Fruit fly (Drosophila melanogaster) whole organism, wandering third instar larva: ENCODE measurements around the gene CG9004.
A peak's percentile ranks its signal among the peaks of the same experiment; 100 is the strongest.

ENCODE experiments used
- Abd-B ChIP-seq: fragments of >200 bp; optimal IDR thresholded peaks from 2 replicates; lab custom pipeline; 2017; ENCODE audit warnings: missing biosample characterization, missing genetic modification characterization
- CG32264 ChIP-seq: fragments of 200-800 bp; sonication (Bioruptor generic); optimal IDR thresholded peaks from 2 replicates; lab custom pipeline; 2016; ENCODE audit warnings: missing biosample characterization, missing genetic modification characterization
- CG9705 ChIP-seq: fragments of 200-800 bp; sonication (Bioruptor generic); optimal IDR thresholded peaks from 2 replicates; lab custom pipeline; 2018; ENCODE audit warnings: missing biosample characterization, mild to moderate bottlenecking, missing genetic modification characterization
- CrebA ChIP-seq: fragments of 200-800 bp; sonication (Bioruptor generic); optimal IDR thresholded peaks from 2 replicates; lab custom pipeline; 2016; ENCODE audit warnings: missing biosample characterization, mild to moderate bottlenecking, missing genetic modification characterization, borderline replicate concordance
- Dfd ChIP-seq: fragments of >200 bp; optimal IDR thresholded peaks from 2 replicates; lab custom pipeline; 2017; ENCODE audit warnings: missing biosample characterization, missing genetic modification characterization
- Dif ChIP-seq: fragments of 200-275, 200-300 bp; sonication (Bioruptor generic); optimal IDR thresholded peaks from 2 replicates; lab custom pipeline; 2018; ENCODE audit warnings: missing biosample characterization, missing genetic modification characterization; ENCODE audit not compliant: partially characterized antibody
- GATAd ChIP-seq: sonication (Bioruptor generic); optimal IDR thresholded peaks from 2 replicates; lab custom pipeline; 2016; ENCODE audit warnings: missing biosample characterization, missing genetic modification characterization
- HLH106 ChIP-seq: fragments of 200-800 bp; optimal IDR thresholded peaks from 3 replicates; lab custom pipeline; 2019; ENCODE audit warnings: missing biosample characterization, mild to moderate bottlenecking, missing genetic modification characterization, moderate library complexity
- Hnf4 ChIP-seq: fragments of 200-800 bp; sonication (Bioruptor generic); optimal IDR thresholded peaks from 2 replicates; lab custom pipeline; 2016; ENCODE audit warnings: missing biosample characterization, mild to moderate bottlenecking, missing genetic modification characterization
- Hr78 ChIP-seq: fragments of >200 bp; optimal IDR thresholded peaks from 2 replicates; lab custom pipeline; 2017; ENCODE audit warnings: missing biosample characterization, missing genetic modification characterization
- Hr83 ChIP-seq: fragments of 200-300 bp; sonication (Bioruptor generic); optimal IDR thresholded peaks from 2 replicates; lab custom pipeline; 2016; ENCODE audit warnings: missing biosample characterization, mild to moderate bottlenecking, missing genetic modification characterization, moderate library complexity; ENCODE audit not compliant: poor library complexity, severe bottlenecking
- Jra ChIP-seq: sonication (Bioruptor generic); optimal IDR thresholded peaks from 2 replicates; lab custom pipeline; 2016; ENCODE audit warnings: missing biosample characterization, missing genetic modification characterization
- Mio ChIP-seq: sonication (Bioruptor generic); optimal IDR thresholded peaks from 2 replicates; lab custom pipeline; 2016; ENCODE audit warnings: missing biosample characterization, missing genetic modification characterization
- Myc ChIP-seq: fragments of >200 bp; optimal IDR thresholded peaks from 2 replicates; lab custom pipeline; 2017
- N ChIP-seq: fragments of >200 bp; optimal IDR thresholded peaks from 2 replicates; lab custom pipeline; 2018; ENCODE audit warnings: missing biosample characterization, missing external identifiers, missing genetic modification characterization
- OdsH ChIP-seq: fragments of 200-800 bp; sonication (Bioruptor generic); optimal IDR thresholded peaks from 2 replicates; lab custom pipeline; 2016; ENCODE audit warnings: missing biosample characterization, mild to moderate bottlenecking, missing genetic modification characterization
- Rel ChIP-seq, 2 experiments: fragments of 200-800 bp; sonication (Bioruptor generic) in 1 of 2; optimal IDR thresholded peaks; 2 replicates in 1 of 2; 3 replicates in 1 of 2; lab custom pipeline; 2016 to 2019; ENCODE audit warnings: mild to moderate bottlenecking in 2 of 2, missing biosample characterization in 2 of 2, missing genetic modification characterization in 2 of 2, moderate library complexity in 1 of 2
- Sp1 ChIP-seq: fragments of 200-800 bp; sonication (Bioruptor generic); optimal IDR thresholded peaks from 3 replicates; lab custom pipeline; 2019; ENCODE audit warnings: missing biosample characterization, mild to moderate bottlenecking, missing genetic modification characterization, moderate library complexity
- Vsx2 ChIP-seq: fragments of 200-300, 225-300 bp; sonication (Bioruptor generic); optimal IDR thresholded peaks from 2 replicates; lab custom pipeline; 2018; ENCODE audit warnings: missing biosample characterization, missing genetic modification characterization; ENCODE audit not compliant: partially characterized antibody
- br ChIP-seq: fragments of 200-800 bp; sonication (Bioruptor generic); optimal IDR thresholded peaks from 2 replicates; lab custom pipeline; 2016; ENCODE audit warnings: missing biosample characterization, missing genetic modification characterization
- brk ChIP-seq: fragments of 200-800 bp; sonication (Bioruptor generic); optimal IDR thresholded peaks from 2 replicates; lab custom pipeline; 2016; ENCODE audit warnings: missing biosample characterization, mild to moderate bottlenecking, missing genetic modification characterization
- dl ChIP-seq, 2 experiments: fragments of 175-275, 200-275 bp in 1 of 2; fragments of 200-275 bp in 1 of 2; sonication (Bioruptor generic); optimal IDR thresholded peaks; lab custom pipeline; 2018; ENCODE audit warnings: mild to moderate bottlenecking in 2 of 2, missing biosample characterization in 2 of 2, missing genetic modification characterization in 2 of 2, moderate library complexity in 2 of 2; ENCODE audit not compliant: partially characterized antibody in 2 of 2, insufficient read depth in 1 of 2
- dmrt93B ChIP-seq: fragments of 200-800 bp; sonication (Bioruptor generic); optimal IDR thresholded peaks from 2 replicates; lab custom pipeline; 2018; ENCODE audit warnings: missing biosample characterization, mild to moderate bottlenecking, missing genetic modification characterization
- dsf ChIP-seq: sonication (Bioruptor generic); optimal IDR thresholded peaks from 2 replicates; lab custom pipeline; 2016; ENCODE audit warnings: missing biosample characterization, missing genetic modification characterization, borderline replicate concordance
- ey ChIP-seq: fragments of 200-800 bp; sonication (Bioruptor generic); optimal IDR thresholded peaks from 2 replicates; lab custom pipeline; 2016; ENCODE audit warnings: missing biosample characterization, missing genetic modification characterization
- foxo ChIP-seq, 2 experiments: fragments of 200-800 bp; sonication (Bioruptor generic); optimal IDR thresholded peaks; 2 replicates in 1 of 2; 3 replicates in 1 of 2; lab custom pipeline; 2016 to 2017; ENCODE audit warnings: missing biosample characterization in 2 of 2, missing genetic modification characterization in 2 of 2
- fru ChIP-seq: fragments of 200-800 bp; sonication (Bioruptor generic); optimal IDR thresholded peaks from 3 replicates; lab custom pipeline; 2016; ENCODE audit warnings: missing biosample characterization, mild to moderate bottlenecking, missing genetic modification characterization
- h ChIP-seq: fragments of 200-800 bp; sonication (Bioruptor generic); optimal IDR thresholded peaks from 3 replicates; lab custom pipeline; 2016; ENCODE audit warnings: missing biosample characterization, mild to moderate bottlenecking, missing genetic modification characterization
- jim ChIP-seq: fragments of 175-275, 200-325 bp; sonication (Bioruptor generic); optimal IDR thresholded peaks from 2 replicates; lab custom pipeline; 2016; ENCODE audit warnings: missing biosample characterization, mild to moderate bottlenecking, missing genetic modification characterization
- lola ChIP-seq: fragments of >200 bp; optimal IDR thresholded peaks from 2 replicates; lab custom pipeline; 2017; ENCODE audit warnings: missing biosample characterization, missing genetic modification characterization
- pan ChIP-seq: fragments of >200 bp; optimal IDR thresholded peaks from 2 replicates; lab custom pipeline; 2017
- psq ChIP-seq: fragments of 200-800 bp; sonication (Bioruptor generic); optimal IDR thresholded peaks from 3 replicates; lab custom pipeline; 2017; ENCODE audit warnings: missing biosample characterization, mild to moderate bottlenecking, missing genetic modification characterization, moderate library complexity
- rgr ChIP-seq: fragments of 200-800 bp; sonication (Bioruptor generic); optimal IDR thresholded peaks from 3 replicates; lab custom pipeline; 2016; ENCODE audit warnings: missing biosample characterization, mild to moderate bottlenecking, missing genetic modification characterization
- sage ChIP-seq: fragments of 200-800 bp; sonication (Bioruptor generic); optimal IDR thresholded peaks from 2 replicates; lab custom pipeline; 2016; ENCODE audit warnings: missing biosample characterization, mild to moderate bottlenecking, missing genetic modification characterization
- sv ChIP-seq: fragments of 200-800 bp; sonication (Bioruptor generic); optimal IDR thresholded peaks from 3 replicates; lab custom pipeline; 2016; ENCODE audit warnings: missing biosample characterization, missing genetic modification characterization
- tai ChIP-seq: sonication (Bioruptor generic); optimal IDR thresholded peaks from 2 replicates; lab custom pipeline; 2016; ENCODE audit warnings: missing biosample characterization, missing genetic modification characterization
- usp ChIP-seq: fragments of >200 bp; optimal IDR thresholded peaks from 2 replicates; lab custom pipeline; 2017; ENCODE audit warnings: missing biosample characterization, missing genetic modification characterization
- woc ChIP-seq: sonication (Bioruptor generic); optimal IDR thresholded peaks from 2 replicates; lab custom pipeline; 2016; ENCODE audit warnings: missing biosample characterization, mild to moderate bottlenecking, missing genetic modification characterization

The CG9004 gene

dm6 chr3L:2328804-2329203 is 44.7 kb upstream of the CG9004 start:
- peak; percentile 92 for TF ChIP-seq Dfd
- no peak for TF ChIP-seq Rel (GFP tag; optimal IDR thresholded peaks at IDR 0.05; lab: Kevin White, UChicago)
- no peak for TF ChIP-seq Rel (tag; optimal IDR thresholded peaks at IDR 0.05; lab: Kevin White, UChicago)
- no peak for TF ChIP-seq Abd-B
- TF ChIP-seq, all 38 proteins: peak for 1

- no peak for TF ChIP-seq foxo (GFP tag; optimal IDR thresholded peaks at IDR 0.05; lab: Kevin White, UChicago)
- no peak for TF ChIP-seq tai
- no peak for TF ChIP-seq HLH106 (tag; lab: Kevin White, UChicago)
- TF ChIP-seq Abd-B, result no peak
- no peak for TF ChIP-seq psq
- TF ChIP-seq dl (GFP tag; optimal IDR thresholded peaks at IDR 0.05; lab: Kevin White, UChicago; ENCODE audit: insufficient read depth in 1 of 2, partially characterized antibody in 2 of 2), result no peak
- TF ChIP-seq CG9705 (GFP tag; lab: Kevin White, UChicago), result no peak
- no peak for TF ChIP-seq N
- TF ChIP-seq brk (GFP tag; lab: Kevin White, UChicago), result no peak
- no peak for TF ChIP-seq Sp1 (GFP tag; lab: Kevin White, UChicago)
- TF ChIP-seq Hr83 (GFP tag; lab: Kevin White, UChicago), result no peak
- no peak for TF ChIP-seq CG32264 (GFP tag; lab: Kevin White, UChicago)
- TF ChIP-seq dmrt93B (GFP tag; lab: Kevin White, UChicago), result no peak
- TF ChIP-seq Mio (GFP tag; lab: Kevin White, UChicago), result no peak
- TF ChIP-seq ey (GFP tag; lab: Kevin White, UChicago), result no peak
- TF ChIP-seq woc (GFP tag; lab: Kevin White, UChicago), result no peak
- no peak for TF ChIP-seq usp
- TF ChIP-seq Hr78, result no peak
- no peak for TF ChIP-seq Dif (GFP tag; lab: Kevin White, UChicago)
Observed at dm6 chr3L:2332228-2332627, 41.3 kb upstream of the CG9004 start.

- TF ChIP-seq Hr83 (GFP tag; lab: Kevin White, UChicago) (no peak), fru (no peak), dsf (no peak), Dif (GFP tag; lab: Kevin White, UChicago) (no peak), GATAd (GFP tag; lab: Kevin White, UChicago) (no peak), sage (no peak), Sp1 (GFP tag; lab: Kevin White, UChicago) (no peak), br (GFP tag; lab: Kevin White, UChicago) (no peak)
Observed at dm6 chr3L:2360257-2360656, 13.3 kb upstream of the CG9004 start, which contains the start of gene CG13801. TSS of gene CG13801 (plus strand) at chr3L:2360557.

dm6 chr3L:2371882-2372281 is 1.6 kb upstream of the CG9004 start, which contains the start of the genes CG1317 and CG8993:
TSS of gene CG1317 (minus strand) at chr3L:2371939.
TSS of gene CG8993 (plus strand) at chr3L:2372199.
- TF ChIP-seq Dfd (no peak), fru (no peak), Abd-B (no peak), psq (peak; percentile 10), dsf (no peak), Hnf4 (no peak), pan (lab: Kevin White, UChicago) (no peak), CG9705 (GFP tag; lab: Kevin White, UChicago) (no peak), jim (GFP tag; lab: Kevin White, UChicago) (no peak), Sp1 (GFP tag; lab: Kevin White, UChicago) (peak; percentile 24), Hr83 (GFP tag; lab: Kevin White, UChicago) (no peak), tai (no peak), CG32264 (GFP tag; lab: Kevin White, UChicago) (no peak), dl (GFP tag; optimal IDR thresholded peaks at IDR 0.05; lab: Kevin White, UChicago; ENCODE audit: insufficient read depth in 1 of 2, partially characterized antibody in 2 of 2) (no peak), Rel (GFP tag; optimal IDR thresholded peaks at IDR 0.05; lab: Kevin White, UChicago) (no peak), Rel (tag; optimal IDR thresholded peaks at IDR 0.05; lab: Kevin White, UChicago) (no peak), Vsx2 (no peak), woc (GFP tag; lab: Kevin White, UChicago) (peak; percentile 44), Hr78 (no peak), GATAd (GFP tag; lab: Kevin White, UChicago) (no peak), Dif (GFP tag; lab: Kevin White, UChicago) (no peak), N (no peak), dmrt93B (GFP tag; lab: Kevin White, UChicago) (no peak), HLH106 (tag; lab: Kevin White, UChicago) (peak; percentile 49), rgr (GFP tag; lab: Kevin White, UChicago) (peak; percentile 47), br (GFP tag; lab: Kevin White, UChicago) (no peak), CrebA (GFP tag; lab: Kevin White, UChicago) (no peak), Mio (GFP tag; lab: Kevin White, UChicago) (no peak), brk (GFP tag; lab: Kevin White, UChicago) (no peak), h (GFP tag; lab: Kevin White, UChicago) (no peak), Jra (GFP tag; lab: Kevin White, UChicago) (no peak), Myc (lab: Kevin White, UChicago) (peak; percentile 8), sage (no peak), lola (GFP tag; lab: Kevin White, UChicago) (no peak), sv (GFP tag; lab: Kevin White, UChicago) (peak; percentile 44), OdsH (GFP tag; lab: Kevin White, UChicago) (no peak), ey (GFP tag; lab: Kevin White, UChicago) (no peak), foxo (GFP tag; optimal IDR thresholded peaks at IDR 0.05; lab: Kevin White, UChicago) (peak in 1 of 2 experiments; percentile 52), usp (no peak)
